Worm (Caenorhabditis elegans): ENCODE results near the gene msp-64.

Gene msp-64

ce11 chrII:5810230-5810629 lies at the start of gene msp-64, which contains the start of gene ZK1248.5:
msp-64 (minus strand) TSS chrII:5810330.
ZK1248.5 (plus strand) TSS chrII:5810514.
- TF ChIP-seq unc-62 (GFP tag; optimal IDR thresholded peaks at IDR 0.05): no peak

ce11 chrII:5858322-5858721 lies 48.2 kb upstream of the msp-64 start, which contains the start of gene F55C12.4:
F55C12.4 (minus strand) TSS chrII:5858422.
- no peak for TF ChIP-seq unc-62 (GFP tag; optimal IDR thresholded peaks at IDR 0.05)

- no peak for TF ChIP-seq unc-62 (GFP tag; optimal IDR thresholded peaks at IDR 0.05)
These were observed 44.0 kb upstream of the msp-64 start, which contains the start of gene H41C03.1 for ce11 chrII:5854122-5854521. H41C03.1 (plus strand) TSS chrII:5854422.

ce11 chrII:5853261-5853660 lies 43.1 kb upstream of the msp-64 start:
- TF ChIP-seq unc-62 (GFP tag; optimal IDR thresholded peaks at IDR 0.05): no peak

ce11 chrII:5852007-5852406 lies 41.9 kb upstream of the msp-64 start, which contains the start of gene H41C03.2:
H41C03.2 (minus strand) TSS chrII:5852107.
- TF ChIP-seq unc-62 (GFP tag; optimal IDR thresholded peaks at IDR 0.05): no peak

DNA sequence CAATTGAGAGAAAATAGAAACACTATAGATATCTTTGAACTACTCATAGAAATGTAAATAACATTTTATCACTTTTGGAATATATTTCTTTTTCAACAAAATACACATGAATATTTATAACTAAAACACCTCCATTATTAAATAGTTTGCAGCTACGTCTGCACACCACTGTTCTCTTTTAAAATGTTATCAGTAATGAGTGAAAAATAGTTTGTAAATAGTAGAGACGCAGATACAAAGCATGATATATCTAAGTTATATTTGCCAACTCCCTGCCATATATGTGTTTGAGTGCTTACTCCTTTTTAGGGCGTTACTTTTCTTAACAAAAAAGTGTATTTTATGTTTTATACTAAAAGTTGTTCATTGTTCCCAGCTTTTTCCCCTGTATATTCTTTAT lies 36.1 kb upstream of the msp-64 start:
- TF ChIP-seq unc-62 (GFP tag; optimal IDR thresholded peaks at IDR 0.05): no peak

- TF ChIP-seq unc-62 (GFP tag; optimal IDR thresholded peaks at IDR 0.05): no peak
These were observed 35.3 kb upstream of the msp-64 start, which contains the start of the genes ZK1248.17 and H41C03.3 for ce11 chrII:5845441-5845840. ZK1248.17 (minus strand) TSS chrII:5845541. H41C03.3 (plus strand) TSS chrII:5845777.

- TF ChIP-seq unc-62 (GFP tag; optimal IDR thresholded peaks at IDR 0.05): peak; percentile 52
These were observed 34.6 kb upstream of the msp-64 start for ce11 chrII:5844694-5845129.

ce11 chrII:5841866-5842265 lies 31.7 kb upstream of the msp-64 start, which contains the start of gene nep-25:
nep-25 (plus strand) TSS chrII:5842240.
- TF ChIP-seq unc-62 (GFP tag; optimal IDR thresholded peaks at IDR 0.05): no peak

DNA sequence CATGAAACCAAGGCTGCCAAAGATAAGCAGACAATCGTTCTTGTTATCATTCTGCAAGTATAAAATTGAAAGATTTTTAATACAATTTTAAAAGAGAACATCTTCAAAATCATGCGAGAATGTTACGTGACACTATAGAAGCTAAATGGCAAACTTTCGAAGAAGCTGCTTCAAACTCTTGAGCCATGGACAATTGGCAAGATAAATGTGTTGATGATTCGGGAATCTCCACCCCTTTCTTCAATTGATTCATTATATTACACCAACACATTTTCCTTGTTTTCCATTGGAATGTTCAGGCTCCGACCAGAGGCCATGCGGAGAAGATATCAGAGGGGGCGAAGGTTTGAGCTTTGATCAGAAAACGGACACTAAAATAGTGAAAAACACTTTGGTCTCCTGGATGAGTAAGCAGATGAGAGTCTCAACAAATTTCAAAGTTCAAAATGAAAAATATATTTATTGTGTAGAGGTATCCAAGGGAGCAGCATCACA lies 31.0 kb upstream of the msp-64 start, which contains the start of gene lec-5:
Gene lec-5, minus strand, starts transcription at position 51 of the 495 bp plus-strand sequence.
- no peak for TF ChIP-seq unc-62 (GFP tag; optimal IDR thresholded peaks at IDR 0.05)

- TF ChIP-seq unc-62 (GFP tag; optimal IDR thresholded peaks at IDR 0.05): no peak
These were observed 29.1 kb upstream of the msp-64 start, which contains the start of gene ZK1248.19 for ce11 chrII:5839227-5839626. ZK1248.19 (minus strand) TSS chrII:5839414.

ce11 chrII:5838453-5838852 lies 28.3 kb upstream of the msp-64 start, which contains the start of gene ZK1248.15:
ZK1248.15 (minus strand) TSS chrII:5838553.
- no peak for TF ChIP-seq unc-62 (GFP tag; optimal IDR thresholded peaks at IDR 0.05)

DNA sequence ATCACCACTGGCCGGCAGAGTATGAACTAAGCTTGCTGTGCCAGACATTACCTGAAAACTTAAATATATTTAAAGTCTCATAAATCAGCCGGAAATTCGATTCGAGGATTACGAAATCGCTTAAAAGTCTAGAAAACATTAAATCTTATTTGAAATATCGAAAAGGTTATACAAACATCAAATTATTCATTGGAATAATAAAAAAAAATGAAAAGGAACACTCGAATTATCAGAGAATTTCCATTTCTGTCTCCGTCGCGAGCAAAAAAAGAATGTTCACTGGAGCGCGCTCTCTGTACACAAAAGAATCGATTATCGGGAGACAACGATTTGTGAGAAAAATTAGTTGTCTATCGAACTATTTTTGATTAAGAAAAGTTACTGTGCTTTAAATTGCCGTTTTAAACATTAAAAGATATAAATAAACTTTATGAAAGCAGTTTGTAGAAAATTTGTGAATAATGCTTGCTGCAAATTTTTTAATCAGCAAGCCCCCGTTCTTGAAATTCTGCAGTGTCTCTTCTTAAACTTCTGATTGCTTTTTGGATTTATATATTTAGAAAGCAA lies 26.1 kb upstream of the msp-64 start, which contains the start of gene fzo-1:
Gene fzo-1, minus strand, starts transcription at position 51 of the 567 bp plus-strand sequence.
- no peak for TF ChIP-seq unc-62 (GFP tag; optimal IDR thresholded peaks at IDR 0.05)

ce11 chrII:5835146-5835545 lies 25.0 kb upstream of the msp-64 start:
- no peak for TF ChIP-seq unc-62 (GFP tag; optimal IDR thresholded peaks at IDR 0.05)

DNA sequence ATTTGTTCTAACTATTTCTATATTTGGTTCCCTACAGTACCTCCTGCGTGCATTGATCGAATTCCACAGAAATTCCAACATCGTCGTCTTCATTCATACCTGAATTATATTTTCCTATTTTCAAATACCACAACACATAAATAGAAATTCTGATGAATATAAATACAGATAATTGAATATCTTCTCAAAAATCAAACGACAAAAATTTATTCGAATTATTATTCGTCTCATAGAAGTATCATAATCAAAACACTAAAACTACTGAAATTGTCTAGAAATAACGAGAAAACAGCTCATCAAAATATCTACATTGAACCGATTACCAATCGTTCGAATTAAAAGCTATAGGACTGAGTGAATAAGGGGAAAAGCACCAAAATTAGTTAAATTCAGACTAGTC lies 23.0 kb upstream of the msp-64 start, which contains the start of gene gtap-1:
Gene gtap-1, minus strand, starts transcription at position 101 of the 400 bp plus-strand sequence.
- no peak for TF ChIP-seq unc-62 (GFP tag; optimal IDR thresholded peaks at IDR 0.05)

- TF ChIP-seq unc-62 (GFP tag; optimal IDR thresholded peaks at IDR 0.05): no peak
These were observed 21.2 kb upstream of the msp-64 start for ce11 chrII:5831373-5831772.

ce11 chrII:5829940-5830424 lies 19.9 kb upstream of the msp-64 start, which contains the start of gene col-74:
col-74 (plus strand) TSS chrII:5830374.
- no peak for TF ChIP-seq unc-62 (GFP tag; optimal IDR thresholded peaks at IDR 0.05)
